Worm (Caenorhabditis elegans) whole organism, late embryonic: ENCODE measurements around the gene Y53G8AR.6.

Experiments
- C08G9.2 ChIP-seq: sonication (generic microtip); optimal IDR thresholded peaks from 2 replicates; lab custom pipeline; 2016; ENCODE audit warnings: mild to moderate bottlenecking, missing genetic modification characterization, moderate library complexity, missing compliant biosample characterization
- C38D4.7 ChIP-seq: fragments of 200-800 bp; sonication (Bioruptor generic); optimal IDR thresholded peaks from 2 replicates; lab custom pipeline; 2018; ENCODE audit warnings: mild to moderate bottlenecking, missing genetic modification characterization, moderate library complexity, missing compliant biosample characterization
- K09A11.1 ChIP-seq: sonication (generic microtip); optimal IDR thresholded peaks from 2 replicates; lab custom pipeline; 2017; ENCODE audit warnings: antibody characterized with exemption, mild to moderate bottlenecking, missing genetic modification characterization, missing compliant biosample characterization; ENCODE audit not compliant: insufficient read depth
- ahr-1 ChIP-seq: sonication (generic microtip); optimal IDR thresholded peaks from 2 replicates; lab custom pipeline; 2016; ENCODE audit warnings: missing genetic modification characterization, missing compliant biosample characterization
- ama-1 ChIP-seq: fragments of 150-350 bp; optimal IDR thresholded peaks from 2 replicates; lab custom pipeline; 2014
- ceh-14 ChIP-seq: sonication (generic microtip); optimal IDR thresholded peaks from 2 replicates; lab custom pipeline; 2016; ENCODE audit warnings: missing genotype, missing genetic modification characterization, missing compliant biosample characterization
- ceh-2 ChIP-seq: sonication (generic microtip); optimal IDR thresholded peaks from 2 replicates; lab custom pipeline; 2016; ENCODE audit warnings: missing genotype, missing genetic modification characterization, missing compliant biosample characterization
- ceh-22 ChIP-seq: sonication (generic microtip); optimal IDR thresholded peaks from 2 replicates; lab custom pipeline; 2017; ENCODE audit warnings: missing biosample characterization, missing genetic modification characterization
- ceh-30 ChIP-seq: fragments of 150-350 bp; optimal IDR thresholded peaks from 2 replicates; lab custom pipeline; 2014; ENCODE audit warnings: missing biosample characterization, missing genetic modification characterization
- ceh-31 ChIP-seq: sonication (generic microtip); optimal IDR thresholded peaks from 2 replicates; lab custom pipeline; 2016; ENCODE audit warnings: missing genetic modification characterization, missing compliant biosample characterization
- ceh-45 ChIP-seq: fragments of 200-800 bp; sonication (Bioruptor generic); IDR thresholded peaks from 2 replicates; pipeline ENCODE4 v1.3.6; 2022; ENCODE audit warnings: missing genetic modification reagents, missing genetic modification characterization, missing compliant biosample characterization
- ceh-48 ChIP-seq: sonication (generic microtip); optimal IDR thresholded peaks from 2 replicates; lab custom pipeline; 2016; ENCODE audit warnings: missing genetic modification characterization, inconsistent platforms, missing compliant biosample characterization
- che-1 ChIP-seq: sonication (generic microtip); optimal IDR thresholded peaks from 2 replicates; lab custom pipeline; 2016; ENCODE audit warnings: mild to moderate bottlenecking, missing genetic modification characterization, missing compliant biosample characterization
- dmd-4 ChIP-seq: sonication (generic microtip); optimal IDR thresholded peaks from 2 replicates; lab custom pipeline; 2016; ENCODE audit warnings: borderline replicate concordance, missing genetic modification characterization, missing compliant biosample characterization
- dve-1 ChIP-seq: sonication (generic microtip); optimal IDR thresholded peaks from 2 replicates; lab custom pipeline; 2017; ENCODE audit warnings: antibody characterized with exemption, mild to moderate bottlenecking, missing genetic modification characterization, missing compliant biosample characterization
- elt-2 ChIP-seq: sonication (generic microtip); optimal IDR thresholded peaks from 2 replicates; lab custom pipeline; 2016; ENCODE audit warnings: missing genetic modification reagents, missing genetic modification characterization, missing compliant biosample characterization
- elt-4 ChIP-seq: sonication (generic microtip); optimal IDR thresholded peaks from 2 replicates; lab custom pipeline; 2016; ENCODE audit warnings: missing genetic modification characterization, missing compliant biosample characterization
- fkh-6 ChIP-seq: sonication (generic microtip); optimal IDR thresholded peaks from 2 replicates; lab custom pipeline; 2016; ENCODE audit warnings: missing genetic modification characterization, missing compliant biosample characterization
- gmeb-2 ChIP-seq: sonication (generic microtip); optimal IDR thresholded peaks from 2 replicates; lab custom pipeline; 2016; ENCODE audit warnings: missing genetic modification characterization, inconsistent platforms, missing compliant biosample characterization
- hlh-13 ChIP-seq: fragments of 200-800 bp; sonication (Bioruptor generic); optimal IDR thresholded peaks from 2 replicates; lab custom pipeline; 2018; ENCODE audit warnings: mild to moderate bottlenecking, missing genetic modification characterization, missing compliant biosample characterization
- hlh-30 ChIP-seq: sonication (generic microtip); optimal IDR thresholded peaks from 2 replicates; lab custom pipeline; 2017; ENCODE audit warnings: antibody characterized with exemption, missing genetic modification characterization, missing compliant biosample characterization; ENCODE audit not compliant: insufficient read depth
- hlh-8 ChIP-seq: sonication (generic microtip); optimal IDR thresholded peaks from 2 replicates; lab custom pipeline; 2016; ENCODE audit warnings: missing genotype, missing genetic modification characterization, missing compliant biosample characterization
- lin-11 ChIP-seq: fragments of 200-800 bp; sonication (Bioruptor generic); optimal IDR thresholded peaks from 2 replicates; lab custom pipeline; 2018; ENCODE audit warnings: mild to moderate bottlenecking, missing genetic modification characterization, missing compliant biosample characterization
- mec-3 ChIP-seq: sonication (generic microtip); optimal IDR thresholded peaks from 2 replicates; lab custom pipeline; 2016; ENCODE audit warnings: borderline replicate concordance, missing genetic modification characterization, missing compliant biosample characterization
- nfya-1 ChIP-seq: sonication (generic microtip); optimal IDR thresholded peaks from 2 replicates; lab custom pipeline; 2017; ENCODE audit warnings: missing genetic modification characterization, mild to moderate bottlenecking, missing compliant biosample characterization, antibody characterized with exemption, moderate library complexity
- npax-4 ChIP-seq: sonication (generic microtip); optimal IDR thresholded peaks from 2 replicates; lab custom pipeline; 2016; ENCODE audit warnings: missing genetic modification characterization, missing compliant biosample characterization
- pag-3 ChIP-seq: sonication (generic microtip); optimal IDR thresholded peaks from 2 replicates; lab custom pipeline; 2016; ENCODE audit warnings: missing compliant biosample characterization, missing genetic modification characterization, borderline replicate concordance
- pax-1 ChIP-seq: fragments of 150-350 bp; optimal IDR thresholded peaks from 2 replicates; lab custom pipeline; 2014; ENCODE audit warnings: missing biosample characterization, missing genetic modification characterization
- ref-2 ChIP-seq: sonication (generic microtip); optimal IDR thresholded peaks from 2 replicates; lab custom pipeline; 2016; ENCODE audit warnings: missing genetic modification characterization, missing compliant biosample characterization
- sdc-2 ChIP-seq: sonication (generic microtip); optimal IDR thresholded peaks from 2 replicates; lab custom pipeline; 2016; ENCODE audit warnings: missing genotype, missing genetic modification characterization, missing compliant biosample characterization
- sox-2 ChIP-seq: fragments of 200-800 bp; sonication (Bioruptor generic); IDR thresholded peaks from 2 replicates; pipeline ENCODE4 v1.3.6; 2022; ENCODE audit warnings: missing genetic modification reagents, missing genetic modification characterization, missing compliant biosample characterization
- sox-4 ChIP-seq: sonication (generic microtip); optimal IDR thresholded peaks from 2 replicates; lab custom pipeline; 2017; ENCODE audit warnings: mild to moderate bottlenecking, missing genetic modification characterization, inconsistent platforms, missing compliant biosample characterization
- unc-3 ChIP-seq, 2 experiments: fragments of 200-800 bp in 1 of 2; sonication (Bioruptor generic) in 1 of 2; sonication (generic microtip) in 1 of 2; conservative IDR thresholded peaks in 1 of 2; optimal IDR thresholded peaks in 1 of 2; 2 replicates each; pipeline versions ENCODE4 v1.3.6 to Lab custom; 2016 to 2022; ENCODE audit warnings: missing compliant biosample characterization in 2 of 2, missing genetic modification characterization in 2 of 2, missing genetic modification reagents in 1 of 2
- unc-55 ChIP-seq: sonication (generic microtip); optimal IDR thresholded peaks from 2 replicates; lab custom pipeline; 2017; ENCODE audit warnings: missing biosample characterization, missing genetic modification reagents, missing genetic modification characterization

Gene Y53G8AR.6

ce11 chrIII:3308940-3309339, 14.4 kb downstream of the Y53G8AR.6 start:
- TF ChIP-seq hlh-30 (tag; lab: Kevin White, UChicago) = no peak
- no peak for TF ChIP-seq ceh-2
- TF ChIP-seq hlh-13 = no peak
- TF ChIP-seq fkh-6 (tag; lab: Kevin White, UChicago) = no peak
- TF ChIP-seq sdc-2 (tag; lab: Kevin White, UChicago) = no peak
- TF ChIP-seq, all 69 proteins: peak for 0

ce11 chrIII:3309700-3310099, 15.2 kb downstream of the Y53G8AR.6 start:
- no peak for TF ChIP-seq dve-1 (tag; lab: Kevin White, UChicago)
- no peak for TF ChIP-seq ceh-22 (tag; lab: Kevin White, UChicago)
- no peak for TF ChIP-seq pag-3 (tag; lab: Kevin White, UChicago)
- TF ChIP-seq elt-2 (tag; lab: Kevin White, UChicago) = no peak
- no peak for TF ChIP-seq gmeb-2
- no peak for TF ChIP-seq unc-3 (GFP tag; conservative IDR thresholded peaks at IDR 0.05; lab: Robert Waterston, UW)
- no peak for TF ChIP-seq unc-3 (tag; optimal IDR thresholded peaks at IDR 0.05; lab: Kevin White, UChicago)
- no peak for TF ChIP-seq sox-2 (GFP tag; lab: Robert Waterston, UW)
- TF ChIP-seq che-1 (tag; lab: Kevin White, UChicago) = no peak
- TF ChIP-seq ahr-1 (tag; lab: Kevin White, UChicago) = no peak
- no peak for TF ChIP-seq C08G9.2 (tag; lab: Kevin White, UChicago)
- TF ChIP-seq ama-1 (lab: Kevin White, UChicago) = no peak

ce11 chrIII:3310876-3311597, 16.5 kb downstream of the Y53G8AR.6 start, which contains the start of gene ral-1:
Gene ral-1, plus strand, starts transcription at chrIII:3311310.
- peak; percentile 60 for TF ChIP-seq ceh-31 (tag; lab: Kevin White, UChicago)
- TF ChIP-seq unc-55 (GFP tag; lab: Kevin White, UChicago) = peak; percentile 4
- TF ChIP-seq sox-4 (tag; lab: Kevin White, UChicago) = no peak
- 0 out of 2 replicates have a peak, but pooled peaks have one; percentile 44 for TF ChIP-seq sox-2 (GFP tag; lab: Robert Waterston, UW)
- TF ChIP-seq hlh-8 (tag; lab: Kevin White, UChicago) = no peak
- TF ChIP-seq ceh-30 (tag; lab: Kevin White, UChicago) = no peak
- TF ChIP-seq ceh-48 = peak; percentile 51
- peak; percentile 55 for TF ChIP-seq nfya-1

- no peak for TF ChIP-seq C38D4.7 (GFP tag; lab: Kevin White, UChicago)
- TF ChIP-seq npax-4 (tag; lab: Kevin White, UChicago) = no peak
- TF ChIP-seq fkh-6 (tag; lab: Kevin White, UChicago) = no peak
- no peak for TF ChIP-seq elt-2 (tag; lab: Kevin White, UChicago)
- no peak for TF ChIP-seq K09A11.1
Observed at ce11 chrIII:3311607-3312006, 17.1 kb downstream of the Y53G8AR.6 start.

- TF ChIP-seq ceh-14 (tag; lab: Kevin White, UChicago) (no peak), ceh-45 (no peak), elt-4 (tag; lab: Kevin White, UChicago) (no peak), npax-4 (tag; lab: Kevin White, UChicago) (no peak), ref-2 (no peak), lin-11 (no peak), mec-3 (tag; lab: Kevin White, UChicago) (no peak), pax-1 (tag; lab: Kevin White, UChicago) (no peak), unc-3 (GFP tag; conservative IDR thresholded peaks at IDR 0.05; lab: Robert Waterston, UW) (no peak), unc-3 (tag; optimal IDR thresholded peaks at IDR 0.05; lab: Kevin White, UChicago) (no peak), nfya-1 (no peak), dmd-4 (tag; lab: Kevin White, UChicago) (no peak), sox-2 (GFP tag; lab: Robert Waterston, UW) (no peak)
- TF ChIP-seq, all 69 proteins: peak for 0
Observed at ce11 chrIII:3312111-3312510, 17.6 kb downstream of the Y53G8AR.6 start.
